Worm (Caenorhabditis elegans) whole organism, L2 larva: Measurements from ENCODE around the gene clec-176.
"Not testable (repeated sequence)": the region's sequence is repeated elsewhere in the genome, so short reads cannot be mapped to it uniquely, and the experiment has no call there.

Experiments
- C34F6.9 ChIP-seq: fragments of 150-350 bp; optimal IDR thresholded peaks from 2 replicates; lab custom pipeline; 2014; ENCODE audit warnings: missing biosample characterization, missing genetic modification characterization
- F13H6.1 ChIP-seq: sonication (generic microtip); optimal IDR thresholded peaks from 2 replicates; lab custom pipeline; 2016; ENCODE audit warnings: missing genetic modification characterization, missing compliant biosample characterization
- Y55F3AM.14 ChIP-seq: fragments of 200-800 bp; sonication (Bioruptor generic); optimal IDR thresholded peaks from 2 replicates; lab custom pipeline; 2018; ENCODE audit warnings: mild to moderate bottlenecking, missing genetic modification characterization, missing compliant biosample characterization
- ZK546.5 ChIP-seq: sonication (generic microtip); optimal IDR thresholded peaks from 2 replicates; lab custom pipeline; 2017; ENCODE audit warnings: missing biosample characterization, missing genetic modification characterization
- alr-1 ChIP-seq: fragments of 150-350 bp; optimal IDR thresholded peaks from 2 replicates; lab custom pipeline; 2014; ENCODE audit warnings: missing biosample characterization, missing genetic modification characterization
- aly-2 ChIP-seq: fragments of 150-350 bp; optimal IDR thresholded peaks from 2 replicates; lab custom pipeline; 2014; ENCODE audit warnings: missing biosample characterization, missing genetic modification characterization
- ama-1 ChIP-seq: fragments of 150-350 bp; optimal IDR thresholded peaks from 2 replicates; lab custom pipeline; 2018; ENCODE audit warnings: inconsistent platforms
- ceh-16 ChIP-seq: fragments of 150-350 bp; optimal IDR thresholded peaks from 2 replicates; lab custom pipeline; 2014; ENCODE audit warnings: missing biosample characterization, missing genetic modification characterization
- egl-27 ChIP-seq: sonication (generic microtip); optimal IDR thresholded peaks from 3 replicates; lab custom pipeline; 2017; ENCODE audit warnings: missing biosample characterization, missing genetic modification reagents, missing genetic modification characterization
- elt-1 ChIP-seq: fragments of 150-350 bp; optimal IDR thresholded peaks from 2 replicates; lab custom pipeline; 2014; ENCODE audit warnings: missing biosample characterization, missing genetic modification characterization
- fos-1 ChIP-seq: fragments of 150-350 bp; optimal IDR thresholded peaks from 2 replicates; lab custom pipeline; 2014; ENCODE audit warnings: missing biosample characterization, missing genetic modification characterization
- gmeb-1 ChIP-seq: fragments of 150-350 bp; optimal IDR thresholded peaks from 2 replicates; lab custom pipeline; 2014; ENCODE audit warnings: missing biosample characterization, missing genetic modification characterization
- lin-13 ChIP-seq: fragments of 150-350 bp; optimal IDR thresholded peaks from 2 replicates; lab custom pipeline; 2014; ENCODE audit warnings: missing biosample characterization, missing genetic modification reagents, missing genetic modification characterization
- lsy-2 ChIP-seq, 2 experiments: fragments of 150-350 bp in 1 of 2; sonication (generic microtip) in 1 of 2; optimal IDR thresholded peaks; 2 replicates each; lab custom pipeline; 2014 to 2017; ENCODE audit warnings: missing biosample characterization in 2 of 2, missing genetic modification characterization in 2 of 2
- mab-5 ChIP-seq: fragments of 150-350 bp; optimal IDR thresholded peaks from 2 replicates; lab custom pipeline; 2014; ENCODE audit warnings: missing biosample characterization, missing genetic modification characterization
- mdl-1 ChIP-seq, 2 experiments: fragments of 150-350 bp in 1 of 2; sonication (generic microtip) in 1 of 2; optimal IDR thresholded peaks; 2 replicates each; lab custom pipeline; 2017; ENCODE audit warnings: missing biosample characterization in 2 of 2, missing genetic modification characterization in 2 of 2
- nhr-10 ChIP-seq: sonication (generic microtip); optimal IDR thresholded peaks from 2 replicates; lab custom pipeline; 2017; ENCODE audit warnings: missing biosample characterization, missing genetic modification characterization
- nhr-12 ChIP-seq: fragments of 150-350 bp; optimal IDR thresholded peaks from 2 replicates; lab custom pipeline; 2014; ENCODE audit warnings: missing biosample characterization, missing genetic modification characterization
- nhr-129 ChIP-seq: fragments of 150-350 bp; optimal IDR thresholded peaks from 2 replicates; lab custom pipeline; 2014; ENCODE audit warnings: missing biosample characterization, missing genetic modification characterization
- nhr-237 ChIP-seq: fragments of 150-350 bp; optimal IDR thresholded peaks from 2 replicates; lab custom pipeline; 2014; ENCODE audit warnings: missing biosample characterization, missing genetic modification characterization
- nhr-6 ChIP-seq: fragments of 150-350 bp; optimal IDR thresholded peaks from 2 replicates; lab custom pipeline; 2014; ENCODE audit warnings: missing biosample characterization, missing genetic modification characterization
- nhr-77 ChIP-seq: fragments of 150-350 bp; optimal IDR thresholded peaks from 2 replicates; lab custom pipeline; 2014; ENCODE audit warnings: missing biosample characterization, missing genetic modification characterization
- peb-1 ChIP-seq: fragments of 150-350 bp; optimal IDR thresholded peaks from 2 replicates; lab custom pipeline; 2014; ENCODE audit warnings: missing biosample characterization, missing genetic modification characterization
- skn-1 ChIP-seq: sonication (generic microtip); optimal IDR thresholded peaks from 2 replicates; lab custom pipeline; 2017; ENCODE audit warnings: missing biosample characterization, missing genetic modification characterization
- sma-3 ChIP-seq: sonication (generic microtip); optimal IDR thresholded peaks from 2 replicates; lab custom pipeline; 2016; ENCODE audit warnings: missing genetic modification reagents, missing genetic modification characterization, missing compliant biosample characterization
- snpc-4 ChIP-seq: fragments of 150-350 bp; optimal IDR thresholded peaks from 2 replicates; lab custom pipeline; 2014; ENCODE audit warnings: missing biosample characterization, missing genetic modification characterization
- unc-39 ChIP-seq: fragments of 150-350 bp; optimal IDR thresholded peaks from 2 replicates; lab custom pipeline; 2014; ENCODE audit warnings: missing biosample characterization, missing genetic modification characterization
- unc-62 ChIP-seq: fragments of 150-350 bp; optimal IDR thresholded peaks from 2 replicates; lab custom pipeline; 2014; ENCODE audit warnings: missing biosample characterization, missing genetic modification reagents, missing genetic modification characterization
- ztf-1 ChIP-seq: fragments of 200-800 bp; sonication (Bioruptor generic); conservative IDR thresholded peaks from 2 replicates; pipeline ENCODE4 v1.3.6; 2022; ENCODE audit warnings: missing genetic modification characterization, missing compliant biosample characterization
- ztf-11 ChIP-seq: sonication (generic microtip); optimal IDR thresholded peaks from 2 replicates; lab custom pipeline; 2017; ENCODE audit warnings: missing biosample characterization, missing genetic modification characterization

The clec-176 gene

ce11 chrIV:5012241-5012640 lies 28.4 kb downstream of the clec-176 start, which contains the start of gene srm-1:
srm-1 (plus strand) TSS chrIV:5012541.
- no peak for TF ChIP-seq nhr-12 (tag; lab: Kevin White, UChicago)
- TF ChIP-seq gmeb-1 (tag; lab: Kevin White, UChicago) = no peak
- no peak for TF ChIP-seq F13H6.1 (tag; lab: Kevin White, UChicago)
- TF ChIP-seq unc-39 (tag; lab: Kevin White, UChicago) = no peak
- no peak for TF ChIP-seq peb-1
- no peak for TF ChIP-seq nhr-129 (tag; lab: Kevin White, UChicago)

- not testable (repeated sequence) for TF ChIP-seq alr-1; fos-1 (tag; lab: Kevin White, UChicago); ZK546.5
These were observed 32.6 kb downstream of the clec-176 start, which contains the start of gene ssq-4 for ce11 chrIV:5016461-5016860. ssq-4 (plus strand) TSS chrIV:5016479.

ce11 chrIV:5017075-5017474 lies 33.2 kb downstream of the clec-176 start, which contains the start of gene T28H11.7:
T28H11.7 (minus strand) TSS chrIV:5017175.
- TF ChIP-seq alr-1; ama-1; egl-27 (tag; lab: Kevin White, UChicago): not testable (repeated sequence)

ce11 chrIV:5020533-5020932 lies 36.7 kb downstream of the clec-176 start, which contains the start of gene T28H11.8:
T28H11.8 (minus strand) TSS chrIV:5020633.
- no peak for TF ChIP-seq nhr-12 (tag; lab: Kevin White, UChicago)
- no peak for TF ChIP-seq sma-3 (GFP tag; lab: Kevin White, UChicago)
- TF ChIP-seq aly-2 (tag; lab: Kevin White, UChicago) = no peak
- no peak for TF ChIP-seq nhr-237 (tag; lab: Kevin White, UChicago)
- no peak for TF ChIP-seq ztf-1 (GFP tag; lab: Robert Waterston, UW)
- TF ChIP-seq egl-27 (tag; lab: Kevin White, UChicago) = no peak
- no peak for TF ChIP-seq unc-39 (tag; lab: Kevin White, UChicago)

- no peak for TF ChIP-seq ztf-1 (GFP tag; lab: Robert Waterston, UW)
- TF ChIP-seq nhr-77 (tag; lab: Kevin White, UChicago) = no peak
- TF ChIP-seq mab-5 (tag; lab: Kevin White, UChicago) = no peak
- TF ChIP-seq mdl-1 (tag; optimal IDR thresholded peaks at IDR 0.05; lab: Kevin White, UChicago) = no peak
- no peak for TF ChIP-seq C34F6.9 (tag; lab: Kevin White, UChicago)
- no peak for TF ChIP-seq Y55F3AM.14
- TF ChIP-seq nhr-129 (tag; lab: Kevin White, UChicago) = no peak
- no peak for TF ChIP-seq nhr-6 (tag; lab: Kevin White, UChicago)
- TF ChIP-seq ama-1 = no peak
- no peak for TF ChIP-seq nhr-10 (tag; lab: Kevin White, UChicago)
- no peak for TF ChIP-seq lsy-2 (tag; optimal IDR thresholded peaks at IDR 0.05; lab: Kevin White, UChicago)
- no peak for TF ChIP-seq snpc-4
- TF ChIP-seq elt-1 (tag; lab: Kevin White, UChicago) = no peak
- TF ChIP-seq ceh-16 = no peak
- no peak for TF ChIP-seq unc-62 (GFP tag; lab: Kevin White, UChicago)
- TF ChIP-seq skn-1 (tag; lab: Kevin White, UChicago) = no peak
- no peak for TF ChIP-seq ztf-11 (tag; lab: Kevin White, UChicago)
These were observed 41.8 kb downstream of the clec-176 start, which contains the start of gene C09B9.85 for ce11 chrIV:5025646-5026045. C09B9.85 (minus strand) TSS chrIV:5025746.

- TF ChIP-seq nhr-237 (tag; lab: Kevin White, UChicago) = no peak
- no peak for TF ChIP-seq lin-13 (GFP tag; lab: Kevin White, UChicago)
These were observed 45.1 kb downstream of the clec-176 start, which contains the start of the genes best-6 and C09B9.2 for ce11 chrIV:5028978-5029377. best-6 (minus strand) TSS chrIV:5029078. C09B9.2 (plus strand) TSS chrIV:5029291.

- TF ChIP-seq egl-27 (tag; lab: Kevin White, UChicago) (no peak), mdl-1 (tag; optimal IDR thresholded peaks at IDR 0.05; lab: Kevin White, UChicago) (no peak)
These were observed 47.5 kb downstream of the clec-176 start for ce11 chrIV:5031346-5031745.
